Fruit fly (Drosophila melanogaster) whole organism, embryonic: ENCODE data around the gene CG34298.
A peak's percentile ranks its signal among the peaks of the same experiment; 100 is the strongest.

Experiments
- Antp ChIP-seq: fragments of 200-800 bp; sonication (Bioruptor generic); optimal IDR thresholded peaks from 3 replicates; lab custom pipeline; 2016; ENCODE audit warnings: missing biosample characterization, missing genetic modification characterization
- Atf-2 ChIP-seq: fragments of 200-800 bp; sonication (Bioruptor generic); optimal IDR thresholded peaks from 2 replicates; lab custom pipeline; 2016; ENCODE audit warnings: missing biosample characterization, missing genetic modification characterization
- Awh ChIP-seq: fragments of 200-800 bp; sonication (Bioruptor generic); IDR thresholded peaks from 2 replicates; pipeline ENCODE4, ENCODE4 v1.3.6; 2022; ENCODE audit warnings: missing biosample characterization, missing genetic modification characterization
- B-H2 ChIP-seq: fragments of 200-800 bp; sonication (Bioruptor generic); optimal IDR thresholded peaks from 2 replicates; lab custom pipeline; 2018; ENCODE audit warnings: missing biosample characterization, mild to moderate bottlenecking, missing genetic modification characterization
- Bdp1 ChIP-seq: fragments of 200-800 bp; sonication (Bioruptor generic); optimal IDR thresholded peaks from 3 replicates; lab custom pipeline; 2016; ENCODE audit warnings: missing biosample characterization, missing genetic modification characterization
- CG10267 ChIP-seq: fragments of 200-800 bp; sonication (Bioruptor generic); optimal IDR thresholded peaks from 2 replicates; lab custom pipeline; 2018; ENCODE audit warnings: missing biosample characterization, mild to moderate bottlenecking, missing genetic modification characterization, moderate library complexity
- CG10274 ChIP-seq: fragments of 200-800 bp; sonication (Bioruptor generic); optimal IDR thresholded peaks from 3 replicates; lab custom pipeline; 2017; ENCODE audit warnings: missing biosample characterization, mild to moderate bottlenecking, missing genetic modification characterization
- CG10543 ChIP-seq: fragments of 200-800 bp; sonication (Bioruptor generic); optimal IDR thresholded peaks from 3 replicates; lab custom pipeline; 2017; ENCODE audit warnings: missing biosample characterization, mild to moderate bottlenecking, missing genetic modification characterization, moderate library complexity
- CG11560 ChIP-seq: fragments of 200-800 bp; sonication (Bioruptor generic); IDR thresholded peaks from 3 replicates; pipeline ENCODE4 v1.3.6; 2022; ENCODE audit warnings: missing biosample characterization, missing genetic modification characterization
- CG11696 ChIP-seq: fragments of 200-800 bp; sonication (Bioruptor generic); IDR thresholded peaks from 2 replicates; pipeline ENCODE4 v1.3.6; 2022; ENCODE audit warnings: missing biosample characterization, missing genetic modification characterization
- CG12104 ChIP-seq: fragments of 200-800 bp; sonication (Bioruptor generic); optimal IDR thresholded peaks from 3 replicates; lab custom pipeline; 2016; ENCODE audit warnings: missing biosample characterization, missing genetic modification characterization
- CG13123 ChIP-seq: fragments of 200-800 bp; sonication (Bioruptor generic); optimal IDR thresholded peaks from 2 replicates; lab custom pipeline; 2016; ENCODE audit warnings: missing biosample characterization, missing genetic modification characterization
- CG14667 ChIP-seq: fragments of 200-800 bp; sonication (Bioruptor generic); IDR thresholded peaks from 2 replicates; pipeline ENCODE4 v1.3.6; 2022; ENCODE audit warnings: missing biosample characterization, missing genetic modification characterization
- CG15479 ChIP-seq: fragments of 200-800 bp; sonication (Bioruptor generic); optimal IDR thresholded peaks from 3 replicates; lab custom pipeline; 2019; ENCODE audit warnings: missing biosample characterization, mild to moderate bottlenecking, missing genetic modification characterization, moderate library complexity
- CG17568 ChIP-seq: fragments of 200-800 bp; sonication (Bioruptor generic); optimal IDR thresholded peaks from 2 replicates; lab custom pipeline; 2018; ENCODE audit warnings: missing biosample characterization, mild to moderate bottlenecking, missing genetic modification characterization, moderate library complexity
- CG31388 ChIP-seq: fragments of 200-800 bp; sonication (Bioruptor generic); optimal IDR thresholded peaks from 2 replicates; lab custom pipeline; 2016; ENCODE audit warnings: missing biosample characterization, missing genetic modification characterization
- CG32772 ChIP-seq: fragments of 200-800 bp; sonication (Bioruptor generic); IDR thresholded peaks from 2 replicates; pipeline ENCODE4 v1.3.6; 2022; ENCODE audit warnings: missing biosample characterization, missing genetic modification characterization
- CG34422 ChIP-seq: fragments of 200-800 bp; sonication (Bioruptor generic); IDR thresholded peaks from 3 replicates; pipeline ENCODE4 v1.3.6; 2022; ENCODE audit warnings: missing biosample characterization, missing genetic modification characterization
- CG4328 ChIP-seq: fragments of 200-800 bp; sonication (Bioruptor generic); optimal IDR thresholded peaks from 3 replicates; lab custom pipeline; 2017; ENCODE audit warnings: missing biosample characterization, missing genetic modification reagents, missing genetic modification characterization
- CG5245 ChIP-seq: fragments of 200-800 bp; sonication (Bioruptor generic); optimal IDR thresholded peaks from 3 replicates; lab custom pipeline; 2016; ENCODE audit warnings: missing biosample characterization, missing genetic modification characterization
- CG5953 ChIP-seq: fragments of 200-800 bp; sonication (Bioruptor generic); IDR thresholded peaks from 2 replicates; pipeline ENCODE4 v1.3.6; 2022; ENCODE audit warnings: missing biosample characterization, missing genetic modification characterization
- CG8388 ChIP-seq: fragments of 200-800 bp; sonication (Bioruptor generic); optimal IDR thresholded peaks from 2 replicates; lab custom pipeline; 2019; ENCODE audit warnings: missing biosample characterization, mild to moderate bottlenecking, missing genetic modification characterization, moderate library complexity
- CG8924 ChIP-seq: fragments of 200-800 bp; optimal IDR thresholded peaks from 3 replicates; lab custom pipeline; 2019; ENCODE audit warnings: missing biosample characterization, mild to moderate bottlenecking, missing genetic modification characterization, moderate library complexity
- CG9932 ChIP-seq: fragments of 200-800 bp; sonication (Bioruptor generic); IDR thresholded peaks from 2 replicates; pipeline ENCODE4 v1.3.6; 2022; ENCODE audit warnings: missing biosample characterization, missing genetic modification characterization
- Drgx ChIP-seq: fragments of 200-800 bp; sonication (Bioruptor generic); IDR thresholded peaks from 2 replicates; pipeline ENCODE4 v1.3.6; 2022; ENCODE audit warnings: missing biosample characterization, missing genetic modification characterization
- Hmx ChIP-seq: fragments of 200-800 bp; sonication (Bioruptor generic); optimal IDR thresholded peaks from 2 replicates; lab custom pipeline; 2016; ENCODE audit warnings: missing biosample characterization, missing genetic modification characterization
- Hr39 ChIP-seq: fragments of >200 bp; optimal IDR thresholded peaks from 2 replicates; lab custom pipeline; 2017
- Hr51 ChIP-seq, 2 experiments: fragments of 200-800 bp; sonication (Bioruptor generic); optimal IDR thresholded peaks; 2 replicates in 1 of 2; 3 replicates in 1 of 2; lab custom pipeline; 2016 to 2018; ENCODE audit warnings: missing biosample characterization in 2 of 2, missing genetic modification characterization in 2 of 2, mild to moderate bottlenecking in 1 of 2, moderate library complexity in 1 of 2
- MTF-1 ChIP-seq: fragments of 200-800 bp; sonication (Bioruptor generic); optimal IDR thresholded peaks from 2 replicates; lab custom pipeline; 2018; ENCODE audit warnings: missing biosample characterization, mild to moderate bottlenecking, missing genetic modification characterization, borderline replicate concordance
- Nf-YC ChIP-seq: fragments of 200-800 bp; optimal IDR thresholded peaks from 3 replicates; lab custom pipeline; 2019; ENCODE audit warnings: missing biosample characterization, mild to moderate bottlenecking, missing genetic modification characterization, moderate library complexity
- Poxn ChIP-seq: fragments of 200-800 bp; sonication (Bioruptor generic); IDR thresholded peaks from 2 replicates; pipeline ENCODE4 v1.3.6; 2022; ENCODE audit warnings: missing biosample characterization, missing genetic modification characterization
- Ravus ChIP-seq: fragments of 200-800 bp; sonication (Bioruptor generic); IDR thresholded peaks from 2 replicates; pipeline ENCODE4 v1.3.6; 2022; ENCODE audit warnings: missing biosample characterization, missing genetic modification characterization
- Side ChIP-seq: fragments of 200-800 bp; sonication (Bioruptor generic); optimal IDR thresholded peaks from 2 replicates; lab custom pipeline; 2016; ENCODE audit warnings: missing biosample characterization, missing genetic modification characterization
- Taf1 ChIP-seq: fragments of 200-800 bp; sonication (Bioruptor generic); IDR thresholded peaks from 2 replicates; pipeline ENCODE4 v1.3.6; 2022; ENCODE audit warnings: missing biosample characterization, missing genetic modification characterization
- ap ChIP-seq: fragments of 200-800 bp; sonication (Bioruptor generic); IDR thresholded peaks from 2 replicates; pipeline ENCODE4 v1.3.6; 2022; ENCODE audit warnings: missing biosample characterization, missing genetic modification characterization
- bowl ChIP-seq: fragments of 200-800 bp; sonication (Bioruptor generic); IDR thresholded peaks from 2 replicates; pipeline ENCODE4 v1.3.6; 2022; ENCODE audit warnings: missing biosample characterization, missing genetic modification characterization
- caup ChIP-seq: fragments of 200-800 bp; sonication (Bioruptor generic); optimal IDR thresholded peaks from 3 replicates; lab custom pipeline; 2017; ENCODE audit warnings: missing biosample characterization, mild to moderate bottlenecking, missing genetic modification characterization, moderate library complexity; ENCODE audit not compliant: severe bottlenecking
- crp ChIP-seq, 2 experiments: fragments of 200-800 bp; sonication (Bioruptor generic); optimal IDR thresholded peaks; 2 replicates in 1 of 2; 3 replicates in 1 of 2; lab custom pipeline; 2017; ENCODE audit warnings: missing biosample characterization in 2 of 2, missing genetic modification characterization in 2 of 2, mild to moderate bottlenecking in 1 of 2, moderate library complexity in 1 of 2
- dysf ChIP-seq: fragments of 200-800 bp; sonication (Bioruptor generic); IDR thresholded peaks from 3 replicates; pipeline ENCODE4 v1.3.6; 2022; ENCODE audit warnings: missing biosample characterization, missing genetic modification characterization
- en ChIP-seq: fragments of 200-800 bp; sonication (Bioruptor generic); optimal IDR thresholded peaks from 2 replicates; lab custom pipeline; 2016; ENCODE audit warnings: missing biosample characterization, missing genetic modification characterization
- fd96Cb ChIP-seq: fragments of 200-800 bp; sonication (Bioruptor generic); optimal IDR thresholded peaks from 2 replicates; lab custom pipeline; 2018; ENCODE audit warnings: missing biosample characterization, mild to moderate bottlenecking, missing genetic modification characterization, moderate library complexity
- fru ChIP-seq: fragments of >200 bp; optimal IDR thresholded peaks from 2 replicates; lab custom pipeline; 2017
- gro ChIP-seq: fragments of 200-800 bp; sonication (Bioruptor generic); optimal IDR thresholded peaks from 2 replicates; lab custom pipeline; 2016; ENCODE audit warnings: missing biosample characterization, missing genetic modification characterization
- her ChIP-seq: fragments of 200-800 bp; sonication (Bioruptor generic); optimal IDR thresholded peaks from 2 replicates; lab custom pipeline; 2016; ENCODE audit warnings: missing biosample characterization, missing genetic modification characterization
- luna ChIP-seq: fragments of 200-800 bp; sonication (Bioruptor generic); optimal IDR thresholded peaks from 2 replicates; lab custom pipeline; 2016; ENCODE audit warnings: missing biosample characterization, missing genetic modification characterization
- onecut ChIP-seq: fragments of 200-800 bp; sonication (Bioruptor generic); IDR thresholded peaks from 2 replicates; pipeline ENCODE4 v1.3.6; 2022; ENCODE audit warnings: missing biosample characterization, missing genetic modification characterization
- pan ChIP-seq, 4 experiments: fragments of >200 bp in 3 of 4; fragments of 200-800 bp in 1 of 4; sonication (Bioruptor generic) in 1 of 4; optimal IDR thresholded peaks in 3 of 4; IDR thresholded peaks in 1 of 4; 2 replicates each; pipeline versions ENCODE4 v1.3.6 to Lab custom; 2017 to 2022; ENCODE audit warnings: missing biosample characterization in 2 of 4, missing genetic modification characterization in 2 of 4, mixed read lengths in 1 of 4
- pnt ChIP-seq: fragments of 200-800 bp; sonication (Bioruptor generic); optimal IDR thresholded peaks from 3 replicates; lab custom pipeline; 2016; ENCODE audit warnings: missing biosample characterization, missing genetic modification characterization
- ro ChIP-seq: fragments of 200-800 bp; sonication (Bioruptor generic); IDR thresholded peaks from 2 replicates; pipeline ENCODE4 v1.3.6; 2022; ENCODE audit warnings: missing biosample characterization, missing genetic modification characterization
- sens ChIP-seq: fragments of 200-800 bp; sonication (Bioruptor generic); peaks from one replicate; lab custom pipeline; 2016; ENCODE audit warnings: missing biosample characterization, missing genetic modification characterization
- zf30C ChIP-seq: fragments of 200-800 bp; sonication (Bioruptor generic); optimal IDR thresholded peaks from 3 replicates; lab custom pipeline; 2018; ENCODE audit warnings: missing biosample characterization, mild to moderate bottlenecking, missing genetic modification characterization

The CG34298 gene

DNA sequence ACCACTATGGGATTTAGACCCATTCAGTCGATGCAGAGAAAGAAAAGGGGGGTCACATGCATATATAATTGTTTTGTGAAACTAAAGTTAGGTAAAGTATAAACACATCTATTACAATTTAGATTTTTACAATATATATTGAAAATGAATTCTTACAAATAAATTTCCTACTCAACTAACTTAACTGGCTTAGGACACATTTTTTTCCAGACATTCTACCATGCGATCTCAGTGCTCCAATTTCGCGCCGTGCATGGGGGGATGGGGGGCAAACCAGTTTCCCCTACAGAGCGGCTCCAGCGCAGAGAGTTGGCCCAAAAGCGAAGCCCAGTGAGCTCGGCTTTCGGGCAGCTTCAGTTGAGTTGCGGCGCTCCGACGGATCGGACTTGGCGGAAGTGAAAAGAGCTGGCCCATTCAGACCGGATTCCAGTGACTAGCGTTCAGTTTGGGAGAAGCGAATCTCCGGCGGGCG is 16.5 kb upstream of the CG34298 start, which contains the start of gene CG7896 (continued):
- TF ChIP-seq CG12104 (GFP tag; lab: Kevin White, UChicago) (peak; percentile 22), CG10267 (tag; lab: Kevin White, UChicago) (peak; percentile 55), CG17568 (no peak), ap (GFP tag; lab: Robert Waterston, UW) (no peak), Drgx (GFP tag; lab: Robert Waterston, UW) (peak; percentile 90), CG8388 (GFP tag; lab: Kevin White, UChicago) (peak; percentile 46), CG13123 (peak; percentile 4), CG15479 (GFP tag; lab: Kevin White, UChicago) (no peak), B-H2 (GFP tag; lab: Kevin White, UChicago) (peak; percentile 4), CG8924 (tag; lab: Kevin White, UChicago) (peak; percentile 72), dysf (GFP tag; lab: Robert Waterston, UW) (peak; percentile 92), bowl (GFP tag; lab: Robert Waterston, UW) (no peak), CG14667 (peak; percentile 66; the same call in 1 of the 2 replicates), en (GFP tag; lab: Kevin White, UChicago) (no peak), onecut (GFP tag; lab: Robert Waterston, UW) (peak; percentile 59), Hmx (GFP tag; lab: Kevin White, UChicago) (no peak), Antp (GFP tag; lab: Kevin White, UChicago) (peak; percentile 2), CG11696 (GFP tag; lab: Robert Waterston, UW) (no peak), CG10274 (GFP tag; lab: Kevin White, UChicago) (peak; percentile 8), Ravus (peak; percentile 16; the same call in 1 of the 2 replicates), Bdp1 (GFP tag; lab: Kevin White, UChicago) (no peak), Taf1 (GFP tag; lab: Robert Waterston, UW) (peak; percentile 71), CG5953 (GFP tag; lab: Robert Waterston, UW) (peak; percentile 49; the same call in 1 of the 2 replicates), Atf-2 (GFP tag; lab: Kevin White, UChicago) (no peak), ro (GFP tag; lab: Robert Waterston, UW) (0 out of 2 replicates have a peak, but pooled peaks have one; percentile 56), pnt (GFP tag; lab: Kevin White, UChicago) (no peak), CG4328 (GFP tag; lab: Kevin White, UChicago) (peak; percentile 43), crp (GFP tag; optimal IDR thresholded peaks at IDR 0.05; lab: Kevin White, UChicago) (peak in 1 of 2 experiments; percentile 11), gro (GFP tag; lab: Kevin White, UChicago) (no peak), pan (optimal IDR thresholded peaks at IDR 0.05; lab: Kevin White, UChicago) (no peak), pan (GFP tag; optimal IDR thresholded peaks at IDR 0.05 in 1 of 2, IDR thresholded peaks at IDR 0.05 in 1 of 2) (peak in 1 of 2 experiments; percentile 80), zf30C (GFP tag; lab: Kevin White, UChicago) (peak; percentile 75), CG31388 (GFP tag; lab: Kevin White, UChicago) (no peak), CG10543 (GFP tag; lab: Kevin White, UChicago) (peak; percentile 74), CG5245 (GFP tag; lab: Kevin White, UChicago) (peak; percentile 40), her (no peak), Nf-YC (tag; lab: Kevin White, UChicago) (peak; percentile 70), CG9932 (peak; percentile 83), MTF-1 (GFP tag; lab: Kevin White, UChicago) (no peak), sens (peak; percentile 72), fru (lab: Kevin White, UChicago) (no peak), CG11560 (tag; lab: Robert Waterston, UW) (no peak), Hr51 (GFP tag; optimal IDR thresholded peaks at IDR 0.05; lab: Kevin White, UChicago) (peak in 1 of 2 experiments; percentile 73), Awh (GFP tag; lab: Robert Waterston, UW) (peak; percentile 66), Side (GFP tag; lab: Kevin White, UChicago) (no peak), luna (no peak), CG34422 (GFP tag; lab: Robert Waterston, UW) (peak; percentile 71; the same call in 2 of the 3 replicates), Poxn (no peak), fd96Cb (tag; lab: Kevin White, UChicago) (peak; percentile 59), caup (GFP tag; lab: Kevin White, UChicago) (peak; percentile 67), CG32772 (peak; percentile 78), Hr39 (lab: Kevin White, UChicago) (no peak)
